Fruit fly (Drosophila melanogaster): ENCODE measurements around the gene CG13930.

DNA sequence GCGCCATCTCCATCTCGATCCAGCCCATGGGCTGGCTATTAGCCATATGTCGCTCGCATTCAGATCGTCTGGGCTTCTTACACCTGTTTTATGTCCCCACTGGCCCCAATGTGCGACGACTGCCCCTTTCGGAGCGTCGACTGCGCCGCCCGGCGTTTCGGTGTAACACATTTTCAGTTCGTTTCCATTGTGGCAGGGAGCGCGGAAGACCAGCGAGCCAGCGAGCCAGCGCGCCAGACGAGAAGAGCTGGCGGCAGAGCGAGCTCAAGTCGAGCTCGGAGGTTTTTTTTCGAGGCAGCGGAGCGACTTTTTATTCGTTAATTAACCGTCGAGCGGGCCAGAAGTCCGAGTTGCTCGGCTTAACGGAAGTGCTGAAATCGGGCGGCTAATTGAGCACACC is 1.9 kb upstream of the CG13930 start, which contains the start of gene CG7991:
- TF ChIP-seq CG15710 (tag; optimal IDR thresholded peaks at IDR 0.05), result no peak
- no peak for TF ChIP-seq CG32121 (GFP tag; IDR thresholded peaks at IDR 0.05)
- TF ChIP-seq Snoo (tag; optimal IDR thresholded peaks at IDR 0.05), result no peak
- no peak for TF ChIP-seq Ets98B (GFP tag; IDR thresholded peaks at IDR 0.05)
- no peak for TF ChIP-seq CG10348 (GFP tag; IDR thresholded peaks at IDR 0.05)
- TF ChIP-seq Pif1B (GFP tag; optimal IDR thresholded peaks at IDR 0.05), result no peak
- no peak for TF ChIP-seq CG13204 (GFP tag; optimal IDR thresholded peaks at IDR 0.05)
